Fruit fly (Drosophila melanogaster): ENCODE results near the gene Dpck.

Dpck gene

DNA sequence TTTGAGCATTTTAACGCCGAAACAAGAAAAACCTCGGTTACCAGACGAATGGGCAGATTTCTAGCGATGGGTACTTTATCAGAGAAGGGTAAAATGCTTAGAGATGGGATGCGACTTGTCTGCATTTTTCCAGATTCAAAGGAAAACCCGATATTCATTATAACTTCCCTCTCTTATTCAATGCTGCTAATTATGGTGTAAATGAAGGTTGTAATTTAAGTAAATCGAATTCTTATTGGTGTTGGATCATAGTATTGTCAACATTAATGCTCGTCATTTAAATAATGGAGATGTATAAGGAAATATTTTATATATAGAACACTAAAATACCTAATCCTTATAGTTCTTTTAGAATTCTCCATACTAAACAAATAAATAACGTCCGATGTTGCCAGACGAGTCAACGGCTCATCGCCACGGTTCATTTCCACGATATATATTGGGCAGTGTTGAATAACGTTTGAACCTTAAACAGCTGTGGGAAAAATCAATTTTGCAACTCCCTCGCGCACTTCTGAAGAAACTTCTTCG, 42.2 kb downstream of the Dpck start, which contains the start of the genes Alh and CG10098 (continued):
- TF ChIP-seq vnd (GFP tag; IDR thresholded peaks at IDR 0.05; ENCODE audit: partially characterized antibody) (peak; percentile 71), dmrt11E (tag; optimal IDR thresholded peaks at IDR 0.05) (peak; percentile 77), CG30431 (GFP tag; optimal IDR thresholded peaks at IDR 0.05) (peak; percentile 74), aop (GFP tag; IDR thresholded peaks at IDR 0.05) (peak; percentile 70), Atf-2 (GFP tag; optimal IDR thresholded peaks at IDR 0.05) (peak; percentile 77), bbx (GFP tag; IDR thresholded peaks at IDR 0.05; ENCODE audit: partially characterized antibody) (peak; percentile 68), CG13775 (GFP tag; optimal IDR thresholded peaks at IDR 0.05) (peak; percentile 93), CG17359 (tag; optimal IDR thresholded peaks at IDR 0.05) (peak; percentile 73), CG34224 (GFP tag; IDR thresholded peaks at IDR 0.05; ENCODE audit: partially characterized antibody) (peak; percentile 63; the same call in 2 of the 3 replicates), CG11085 (GFP tag; IDR thresholded peaks at IDR 0.05) (peak; percentile 66; the same call in 1 of the 2 replicates), CG14860 (GFP tag; IDR thresholded peaks at IDR 0.05; ENCODE audit: partially characterized antibody) (peak; percentile 63), Six4 (GFP tag; optimal IDR thresholded peaks at IDR 0.05) (peak; percentile 70), PHDP (tag; optimal IDR thresholded peaks at IDR 0.05) (peak; percentile 76), her (GFP tag; optimal IDR thresholded peaks at IDR 0.05) (peak; percentile 58), eyg (GFP tag; optimal IDR thresholded peaks at IDR 0.05) (peak; percentile 69), salm (tag; optimal IDR thresholded peaks at IDR 0.05) (no peak), lab (GFP tag; optimal IDR thresholded peaks at IDR 0.05) (peak; percentile 79), Oli (tag; optimal IDR thresholded peaks at IDR 0.05) (peak; percentile 68), CG10274 (GFP tag; optimal IDR thresholded peaks at IDR 0.05) (peak; percentile 44), mld (GFP tag; IDR thresholded peaks at IDR 0.05; ENCODE audit: partially characterized antibody) (no peak; the same call in 2 of the 3 replicates), pb (GFP tag; optimal IDR thresholded peaks at IDR 0.05) (peak; percentile 75), en (GFP tag; optimal IDR thresholded peaks at IDR 0.05) (peak; percentile 55), gsb (GFP tag; IDR thresholded peaks at IDR 0.05) (no peak; the same call in 1 of the 2 replicates), h (optimal IDR thresholded peaks at IDR 0.05) (no peak), NfI (GFP tag; optimal IDR thresholded peaks at IDR 0.05) (peak; percentile 82), Drgx (GFP tag; IDR thresholded peaks at IDR 0.05) (no peak; the same call in 1 of the 2 replicates), CG10959 (GFP tag; IDR thresholded peaks at IDR 0.05) (peak; percentile 60), Fer2 (tag; optimal IDR thresholded peaks at IDR 0.05) (peak; percentile 79), E2f2 (GFP tag; IDR thresholded peaks at IDR 0.05) (peak; percentile 39; the same call in 1 of the 2 replicates), Lhr (GFP tag; optimal IDR thresholded peaks at IDR 0.05) (peak; percentile 88), CG2202 (tag; optimal IDR thresholded peaks at IDR 0.05) (peak; percentile 29), klu (GFP tag; IDR thresholded peaks at IDR 0.05) (peak; percentile 65; the same call in 1 of the 2 replicates), CG3163 (GFP tag; optimal IDR thresholded peaks at IDR 0.05) (peak; percentile 41), CG17612 (GFP tag; IDR thresholded peaks at IDR 0.05) (peak; percentile 47; the same call in 1 of the 2 replicates), CG17328 (GFP tag; IDR thresholded peaks at IDR 0.05) (peak; percentile 73), onecut (GFP tag; IDR thresholded peaks at IDR 0.05) (peak; percentile 98), CG32772 (GFP tag; IDR thresholded peaks at IDR 0.05) (peak; percentile 76), Dad (GFP tag; optimal IDR thresholded peaks at IDR 0.05) (peak; percentile 83), scrt (GFP tag; optimal IDR thresholded peaks at IDR 0.05) (no peak), CG15011 (GFP tag; optimal IDR thresholded peaks at IDR 0.05) (peak; percentile 60), tna (GFP tag; IDR thresholded peaks at IDR 0.05; ENCODE audit: partially characterized antibody) (peak; percentile 22; the same call in 1 of the 2 replicates), gro (GFP tag; optimal IDR thresholded peaks at IDR 0.05) (peak; percentile 67), Ets65A (GFP tag) (peak; percentile 99), Bteb2 (GFP tag; optimal IDR thresholded peaks at IDR 0.05) (peak; percentile 74), fru (optimal IDR thresholded peaks at IDR 0.05) (no peak), Gug (GFP tag; IDR thresholded peaks at IDR 0.05) (peak; percentile 94), corto (GFP tag; optimal IDR thresholded peaks at IDR 0.05) (peak; percentile 35), CG7745 (tag; optimal IDR thresholded peaks at IDR 0.05) (no peak), slbo (GFP tag; IDR thresholded peaks at IDR 0.05) (peak; percentile 93), run (tag; optimal IDR thresholded peaks at IDR 0.05) (no peak)

All from whole organism, embryonic.